Fruit fly (Drosophila melanogaster) whole organism, embryonic: ENCODE measurements around the gene Fkbp59.

Experiments used
- Abd-B ChIP-seq: fragments of 200-800 bp; sonication (Bioruptor generic); optimal IDR thresholded peaks from 2 replicates; lab custom pipeline; 2018; ENCODE audit warnings: missing biosample characterization, mild to moderate bottlenecking, missing genetic modification characterization, moderate library complexity
- CG1024 ChIP-seq: fragments of 200-800 bp; sonication (Bioruptor generic); IDR thresholded peaks from 2 replicates; pipeline ENCODE4 v1.3.6; 2022; ENCODE audit warnings: missing biosample characterization, missing genetic modification characterization
- CG14667 ChIP-seq: fragments of 200-800 bp; sonication (Bioruptor generic); IDR thresholded peaks from 2 replicates; pipeline ENCODE4 v1.3.6; 2022; ENCODE audit warnings: missing biosample characterization, missing genetic modification characterization
- CG18262 ChIP-seq: fragments of 200-800 bp; optimal IDR thresholded peaks from 3 replicates; lab custom pipeline; 2019; ENCODE audit warnings: missing biosample characterization, mild to moderate bottlenecking, missing genetic modification characterization, moderate library complexity
- CG18476 ChIP-seq: fragments of 200-800 bp; sonication (Bioruptor generic); optimal IDR thresholded peaks from 2 replicates; lab custom pipeline; 2016; ENCODE audit warnings: missing biosample characterization, mild to moderate bottlenecking, missing genetic modification characterization
- CG8359 ChIP-seq: fragments of 200-800 bp; sonication (Bioruptor generic); optimal IDR thresholded peaks from 2 replicates; lab custom pipeline; 2017; ENCODE audit warnings: missing biosample characterization, mild to moderate bottlenecking, missing genetic modification characterization, borderline replicate concordance
- CHES-1-like ChIP-seq: fragments of 200-800 bp; sonication (Bioruptor generic); optimal IDR thresholded peaks from 2 replicates; lab custom pipeline; 2016; ENCODE audit warnings: missing biosample characterization, missing genetic modification characterization
- Hr78 ChIP-seq, 2 experiments: fragments of 200-800 bp in 1 of 2; fragments of >200 bp in 1 of 2; sonication (Bioruptor generic) in 1 of 2; optimal IDR thresholded peaks; 2 replicates each; lab custom pipeline; 2017 to 2019; ENCODE audit warnings: missing biosample characterization in 2 of 2, missing genetic modification characterization in 2 of 2, mild to moderate bottlenecking in 1 of 2, moderate library complexity in 1 of 2
- fd102C ChIP-seq: fragments of 200-800 bp; sonication (Bioruptor generic); optimal IDR thresholded peaks from 2 replicates; lab custom pipeline; 2018; ENCODE audit warnings: missing biosample characterization, mild to moderate bottlenecking, missing genetic modification characterization, moderate library complexity
- hth ChIP-seq: fragments of >200 bp; optimal IDR thresholded peaks from 2 replicates; lab custom pipeline; 2017; ENCODE audit warnings: inconsistent platforms
- sens ChIP-seq: fragments of 200-800 bp; sonication (Bioruptor generic); peaks from one replicate; lab custom pipeline; 2016; ENCODE audit warnings: missing biosample characterization, missing genetic modification characterization

DNA sequence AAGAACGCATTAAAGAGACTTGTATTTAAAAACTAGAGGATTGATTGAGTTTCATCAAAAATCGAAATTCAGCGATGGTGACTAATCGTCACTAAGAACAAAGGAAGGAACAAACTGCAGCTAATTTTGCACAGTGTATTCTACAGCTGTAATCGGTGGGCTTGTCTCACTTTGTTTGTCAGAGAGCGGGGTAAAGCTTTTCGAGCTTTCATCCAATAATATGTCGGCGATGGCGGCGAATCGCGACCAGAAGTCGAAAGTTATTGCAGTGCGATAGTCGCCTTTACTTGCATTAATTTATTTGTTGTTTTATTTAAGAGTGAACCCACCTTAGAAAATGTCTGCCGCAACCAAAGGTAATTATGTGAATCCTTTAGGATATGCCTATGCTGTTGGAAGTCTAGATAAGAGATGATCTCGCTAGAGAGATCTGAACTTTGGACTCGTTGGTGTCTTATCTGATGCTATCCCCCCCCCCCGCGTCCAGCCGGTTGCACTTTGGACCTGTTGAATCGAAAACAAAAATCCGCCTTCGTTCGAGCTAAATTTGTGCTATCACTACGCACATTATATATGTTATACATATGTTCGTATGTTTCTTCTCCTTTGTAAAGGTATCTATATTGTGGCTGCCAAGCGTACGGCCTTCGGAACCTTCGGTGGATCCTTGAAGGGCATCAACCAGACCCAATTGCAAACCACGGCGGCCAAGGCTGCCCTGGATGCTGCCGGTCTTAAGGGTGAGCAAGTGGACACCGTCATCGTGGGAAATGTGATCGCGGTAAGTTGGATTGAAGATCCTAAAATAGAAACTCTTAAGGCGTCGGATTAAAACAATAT is 27.4 kb downstream of the Fkbp59 start, which contains the start of gene yip2:
- TF ChIP-seq Hr78 (GFP tag; optimal IDR thresholded peaks at IDR 0.05; lab: Kevin White, UChicago) = peak in 1 of 2 experiments; percentile 33
- TF ChIP-seq Abd-B (GFP tag; lab: Kevin White, UChicago) = no peak
- no peak for TF ChIP-seq hth (lab: Kevin White, UChicago)
- TF ChIP-seq fd102C (GFP tag; lab: Kevin White, UChicago) = no peak
- TF ChIP-seq CHES-1-like (GFP tag; lab: Kevin White, UChicago) = peak; percentile 65
- no peak for TF ChIP-seq CG18476 (GFP tag; lab: Kevin White, UChicago)
- TF ChIP-seq CG8359 (GFP tag; lab: Kevin White, UChicago) = no peak
- no peak for TF ChIP-seq CG14667
- peak; percentile 50 for TF ChIP-seq CG18262 (tag; lab: Kevin White, UChicago)
- TF ChIP-seq sens = peak; percentile 83
- TF ChIP-seq CG1024 = 0 out of 2 replicates have a peak, but pooled peaks have one; percentile 23
